Worm (Caenorhabditis elegans) whole organism, dauer: ENCODE results near the gene srbc-76.
"Not testable (repeated sequence)": the region's sequence is repeated elsewhere in the genome, so short reads cannot be mapped to it uniquely, and the experiment has no call there.

Experiments used
- unc-62 ChIP-seq: sonication (generic microtip); optimal IDR thresholded peaks from 2 replicates; lab custom pipeline; 2017; ENCODE audit warnings: missing biosample characterization, missing genetic modification reagents, missing genetic modification characterization

The srbc-76 gene

ce11 chrV:15252082-15252481, at the start of gene srbc-76:
Gene srbc-76, plus strand, starts transcription at chrV:15252382.
- TF ChIP-seq unc-62 = no peak

DNA sequence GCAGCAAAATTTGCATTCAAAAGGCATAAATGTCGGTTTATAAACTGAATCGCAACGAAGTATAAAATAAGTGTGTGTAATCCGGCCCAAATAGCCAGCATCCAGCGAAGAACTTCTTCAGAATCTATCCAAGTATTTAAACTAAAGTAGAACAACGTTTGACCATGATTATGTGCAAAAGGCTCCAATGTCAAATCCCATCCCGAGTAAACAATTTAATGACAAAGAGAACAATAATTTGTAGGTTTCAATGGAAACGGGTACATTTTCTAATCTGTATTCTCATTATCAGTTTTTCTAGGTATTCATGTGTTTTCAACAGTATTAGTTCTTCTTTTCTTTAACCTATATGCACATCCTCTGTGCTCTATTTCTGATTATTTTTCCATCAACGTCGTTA, 44.5 kb upstream of the srbc-76 start, which contains the start of gene C41G6.12:
TSS of gene C41G6.12 (minus strand) at position 101 of the 400 bp plus-strand sequence.
- not testable (repeated sequence) for TF ChIP-seq unc-62

DNA sequence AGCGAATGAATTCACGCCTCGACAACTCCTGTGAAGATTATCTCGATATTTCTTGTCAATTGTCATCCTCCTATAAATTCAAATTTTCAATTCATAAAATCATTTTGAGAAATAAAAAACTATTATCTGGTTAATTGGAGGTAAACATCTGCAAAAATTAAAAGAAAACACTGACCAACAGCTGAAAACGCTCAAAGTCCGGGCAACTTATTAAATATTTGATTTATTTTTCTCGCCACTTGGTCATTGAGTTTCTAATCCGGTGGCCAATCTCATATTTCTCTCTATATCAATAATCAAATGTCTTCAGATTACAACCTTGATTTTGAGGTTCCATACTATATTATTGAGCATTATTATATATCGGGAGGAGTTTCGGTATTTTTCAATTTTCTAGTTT, 40.3 kb upstream of the srbc-76 start, which contains the start of gene sri-24:
TSS of gene sri-24 (plus strand) at position 301 of the 400 bp plus-strand sequence.
- TF ChIP-seq unc-62 = not testable (repeated sequence)

DNA sequence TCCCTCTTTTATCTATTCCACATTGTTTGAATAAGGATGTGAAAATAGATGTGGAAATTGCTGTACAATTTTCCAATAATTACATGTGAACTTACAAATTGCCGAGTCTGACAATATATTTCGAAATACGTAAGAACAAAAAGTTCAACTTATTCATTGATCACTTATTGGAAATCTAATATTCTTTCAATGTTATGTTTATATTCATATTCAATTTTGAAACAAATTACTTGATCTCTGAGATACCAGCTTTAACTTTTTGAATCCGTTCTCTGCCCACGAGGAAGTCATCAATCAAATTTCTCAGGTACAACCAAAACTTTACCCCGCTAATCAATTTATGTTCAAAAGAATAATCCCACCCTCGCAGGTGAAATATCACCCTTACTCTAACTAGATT, 37.0 kb upstream of the srbc-76 start, which contains the start of gene sri-26:
TSS of gene sri-26 (plus strand) at position 301 of the 400 bp plus-strand sequence.
- not testable (repeated sequence) for TF ChIP-seq unc-62

ce11 chrV:15216705-15217104, 35.5 kb upstream of the srbc-76 start, which contains the start of gene sri-25:
Gene sri-25, plus strand, starts transcription at chrV:15217005.
- TF ChIP-seq unc-62 = no peak

ce11 chrV:15221330-15221729, 30.9 kb upstream of the srbc-76 start, which contains the start of gene irld-25:
Gene irld-25, plus strand, starts transcription at chrV:15221630.
- no peak for TF ChIP-seq unc-62

- TF ChIP-seq unc-62 = no peak
These were observed 28.5 kb upstream of the srbc-76 start, which contains the start of gene srw-24 for ce11 chrV:15223668-15224067. Gene srw-24, plus strand, starts transcription at chrV:15223968.

DNA sequence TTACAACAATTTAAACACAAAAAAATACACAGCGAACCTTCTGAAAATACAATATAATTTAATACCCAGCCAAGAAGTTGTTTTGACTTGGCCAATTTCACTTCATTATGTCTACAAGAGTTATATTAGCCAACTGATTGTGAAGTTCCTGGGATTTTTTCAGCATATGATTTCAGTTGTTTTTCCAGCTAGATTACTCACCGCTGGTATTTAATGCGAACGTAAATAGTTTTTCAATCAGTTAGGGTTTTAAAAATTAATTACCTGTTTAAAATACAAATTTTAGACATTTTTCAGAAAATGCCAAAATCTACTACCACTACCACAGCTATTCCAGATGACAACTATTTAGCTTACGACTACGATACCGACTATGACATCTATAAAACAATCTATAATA, 26.5 kb upstream of the srbc-76 start, which contains the start of gene srw-14:
TSS of gene srw-14 (plus strand) at position 301 of the 400 bp plus-strand sequence.
- no peak for TF ChIP-seq unc-62

- no peak for TF ChIP-seq unc-62
These were observed 26.0 kb upstream of the srbc-76 start for ce11 chrV:15226206-15226605.

DNA sequence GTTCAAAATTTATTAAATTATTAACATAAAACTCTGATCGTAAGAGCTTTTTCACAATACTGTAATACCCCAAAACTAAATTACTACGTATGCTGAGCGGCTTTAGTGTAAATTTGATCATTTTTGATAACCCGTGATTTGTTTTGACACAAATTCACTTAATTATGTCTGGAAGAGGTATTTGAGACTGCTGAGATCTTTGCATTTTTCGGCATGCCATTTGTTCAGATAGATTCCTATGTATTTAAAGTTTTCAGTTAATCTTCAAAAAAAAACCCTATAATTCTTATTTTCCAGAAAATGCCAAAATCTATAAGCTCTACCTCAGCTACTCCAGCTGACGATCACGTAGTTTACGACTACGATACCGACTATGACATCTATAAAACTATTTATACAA, 21.9 kb upstream of the srbc-76 start, which contains the start of gene srw-15:
TSS of gene srw-15 (plus strand) at position 301 of the 400 bp plus-strand sequence.
- no peak for TF ChIP-seq unc-62

DNA sequence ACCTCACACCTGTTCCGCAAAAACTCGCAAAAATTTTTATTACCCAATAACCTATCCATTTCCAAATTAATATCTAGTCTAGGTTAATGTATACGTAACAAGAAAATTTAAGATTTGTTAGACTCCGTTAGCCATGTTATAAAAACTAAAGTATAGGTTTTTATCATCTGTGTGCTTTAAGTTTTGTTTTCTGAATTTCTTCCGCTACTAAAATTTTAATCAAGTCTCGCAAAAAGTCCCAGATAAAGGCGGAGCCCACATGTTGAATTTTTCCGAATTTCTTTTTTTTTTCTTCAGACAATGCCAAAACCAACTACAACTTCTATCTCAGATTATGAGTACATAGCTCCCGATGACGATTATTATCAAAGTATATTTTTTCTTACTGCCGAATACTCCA, 20.0 kb upstream of the srbc-76 start, which contains the start of gene srw-13:
TSS of gene srw-13 (plus strand) at position 301 of the 400 bp plus-strand sequence.
- TF ChIP-seq unc-62 = no peak

DNA sequence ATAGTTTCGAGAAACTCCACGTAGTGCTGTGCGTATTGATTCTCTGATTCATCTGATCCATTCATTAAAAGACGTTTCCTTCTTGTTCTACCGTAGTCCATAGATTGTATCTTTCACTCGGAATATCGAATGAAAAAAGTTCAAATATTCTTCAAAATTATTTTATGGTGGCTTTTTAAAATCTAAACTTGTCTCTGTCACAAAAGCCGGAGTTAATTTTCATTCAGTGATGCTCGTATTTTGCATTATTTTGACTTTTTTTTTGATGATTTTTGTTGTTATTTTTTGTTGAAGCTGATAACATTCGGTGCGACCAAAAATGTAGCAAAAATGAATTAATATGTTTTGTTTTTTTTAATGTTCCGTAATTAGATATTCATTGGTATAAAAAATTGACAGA, 16.5 kb upstream of the srbc-76 start, which contains the start of gene nhr-164:
TSS of gene nhr-164 (minus strand) at position 101 of the 400 bp plus-strand sequence.
- no peak for TF ChIP-seq unc-62

- no peak for TF ChIP-seq unc-62
These were observed 13.6 kb upstream of the srbc-76 start, which contains the start of gene srw-12 for ce11 chrV:15238552-15238951. Gene srw-12, minus strand, starts transcription at chrV:15238652.

DNA sequence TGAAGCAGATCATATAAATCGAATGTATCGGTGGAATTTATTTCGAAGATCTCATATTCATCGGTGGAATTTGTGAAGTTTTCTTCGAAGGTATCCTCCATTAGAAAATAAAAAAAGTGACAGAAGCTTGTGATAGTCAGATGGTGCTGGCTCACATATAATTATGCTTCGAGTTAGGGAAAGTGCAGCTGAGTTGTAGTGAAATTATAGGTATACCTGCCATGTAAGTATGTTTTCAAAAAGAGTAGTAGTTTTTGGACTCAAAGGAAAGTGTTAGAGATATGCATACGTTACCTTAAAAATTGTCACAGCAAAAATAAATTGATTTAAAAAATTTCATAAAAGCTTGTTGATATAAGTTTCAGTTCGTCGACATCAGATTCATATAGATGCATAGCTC, 12.0 kb upstream of the srbc-76 start, which contains the start of gene srw-11:
TSS of gene srw-11 (minus strand) at position 101 of the 400 bp plus-strand sequence.
- TF ChIP-seq unc-62 = no peak

- TF ChIP-seq unc-62 = no peak
These were observed 10.9 kb upstream of the srbc-76 start, which contains the start of gene chil-12 for ce11 chrV:15241259-15241658. Gene chil-12, plus strand, starts transcription at chrV:15241559.

DNA sequence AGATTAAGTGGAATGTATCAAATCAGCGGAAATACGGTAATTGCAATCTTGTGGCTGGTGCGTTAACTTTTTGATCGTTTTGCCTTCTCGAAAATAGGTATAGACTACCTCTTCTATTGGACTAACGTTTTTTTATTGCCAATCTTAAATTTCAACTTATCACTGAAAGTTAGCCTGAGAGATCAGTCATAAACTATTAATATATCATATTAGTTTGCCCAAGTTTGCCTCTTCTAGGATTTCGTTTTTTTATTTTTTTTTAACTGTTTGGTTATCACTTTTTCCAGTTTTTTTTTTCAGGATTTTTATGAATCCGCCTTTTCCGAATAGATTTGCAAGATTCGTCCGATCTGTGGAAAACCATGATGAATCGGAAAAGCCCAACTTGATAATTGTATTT, 7.7 kb upstream of the srbc-76 start, which contains the start of gene kin-30:
TSS of gene kin-30 (plus strand) at position 301 of the 400 bp plus-strand sequence.
- TF ChIP-seq unc-62 = no peak

DNA sequence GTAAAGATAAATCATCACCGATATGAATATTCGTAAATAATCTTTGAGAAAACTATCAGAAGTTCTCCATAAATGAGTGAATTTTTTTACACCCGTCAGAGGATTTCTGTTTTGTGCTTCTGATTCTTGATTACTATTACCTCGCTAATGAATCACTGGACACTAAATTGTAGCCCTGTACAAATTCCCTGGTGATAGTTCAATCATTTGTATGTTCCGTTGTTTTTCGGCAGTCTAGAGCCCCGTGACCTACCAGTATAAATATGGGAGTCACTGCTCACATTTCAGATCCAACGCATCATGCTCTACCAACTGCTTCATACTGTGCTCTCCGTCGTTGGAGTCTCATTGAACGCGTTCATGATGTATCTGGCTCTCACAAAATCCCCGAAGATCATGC, 1.9 kb upstream of the srbc-76 start, which contains the start of gene srd-28:
TSS of gene srd-28 (plus strand) at position 301 of the 400 bp plus-strand sequence.
- TF ChIP-seq unc-62 = not testable (repeated sequence)

- TF ChIP-seq unc-62 = no peak
These were observed 1.3 kb downstream of the srbc-76 start, which contains the start of gene srbc-75 for ce11 chrV:15253529-15253928. Gene srbc-75, plus strand, starts transcription at chrV:15253829.
